Fruit fly (Drosophila melanogaster) whole organism, prepupa: ENCODE results near the gene CG5853.

ENCODE experiments used
- CG11902 ChIP-seq: fragments of 200-800 bp; sonication (Bioruptor generic); optimal IDR thresholded peaks from 3 replicates; lab custom pipeline; 2016; ENCODE audit warnings: missing biosample characterization, missing genetic modification characterization
- CG1621 ChIP-seq: fragments of 200-800 bp; sonication (Bioruptor generic); optimal IDR thresholded peaks from 3 replicates; lab custom pipeline; 2018; ENCODE audit warnings: missing biosample characterization, mild to moderate bottlenecking, missing genetic modification characterization
- CG3032 ChIP-seq: fragments of 200-800 bp; optimal IDR thresholded peaks from 2 replicates; lab custom pipeline; 2019; ENCODE audit warnings: missing biosample characterization, mild to moderate bottlenecking, missing genetic modification characterization, moderate library complexity
- CG6808 ChIP-seq: fragments of 200-800 bp; sonication (Bioruptor generic); optimal IDR thresholded peaks from 3 replicates; lab custom pipeline; 2017; ENCODE audit warnings: missing biosample characterization, missing genetic modification characterization, mild to moderate bottlenecking, moderate library complexity, missing genetic modification reagents
- Hr4 ChIP-seq: fragments of 200-800 bp; sonication (Bioruptor generic); optimal IDR thresholded peaks from 3 replicates; lab custom pipeline; 2016; ENCODE audit warnings: missing biosample characterization, missing genetic modification characterization
- Lpt ChIP-seq: fragments of 200-800 bp; sonication (Bioruptor generic); optimal IDR thresholded peaks from 3 replicates; lab custom pipeline; 2016; ENCODE audit warnings: missing biosample characterization, missing genetic modification characterization
- Sox14 ChIP-seq: fragments of 200-800 bp; sonication (Bioruptor generic); optimal IDR thresholded peaks from 3 replicates; lab custom pipeline; 2016; ENCODE audit warnings: missing biosample characterization, missing genetic modification characterization
- fd85E ChIP-seq: fragments of 200-800 bp; sonication (Bioruptor generic); optimal IDR thresholded peaks from 3 replicates; lab custom pipeline; 2016; ENCODE audit warnings: missing biosample characterization, missing genetic modification characterization

dm6 chr2L:9989275-9989674 is 41.8 kb upstream of the CG5853 start:
- TF ChIP-seq CG1621 (tag; lab: Kevin White, UChicago) (no peak), CG3032 (tag; lab: Kevin White, UChicago) (no peak), CG11902 (GFP tag; lab: Kevin White, UChicago) (no peak), Lpt (GFP tag; lab: Kevin White, UChicago) (no peak), Hr4 (GFP tag; lab: Kevin White, UChicago) (no peak), Sox14 (GFP tag; lab: Kevin White, UChicago) (no peak), fd85E (GFP tag; lab: Kevin White, UChicago) (no peak), CG6808 (GFP tag; lab: Kevin White, UChicago) (no peak)
